Worm (Caenorhabditis elegans): ENCODE results near the gene slc-25A21.
"Not testable (repeated sequence)": the region's sequence is repeated elsewhere in the genome, so short reads cannot be mapped to it uniquely, and the experiment has no call there.

DNA sequence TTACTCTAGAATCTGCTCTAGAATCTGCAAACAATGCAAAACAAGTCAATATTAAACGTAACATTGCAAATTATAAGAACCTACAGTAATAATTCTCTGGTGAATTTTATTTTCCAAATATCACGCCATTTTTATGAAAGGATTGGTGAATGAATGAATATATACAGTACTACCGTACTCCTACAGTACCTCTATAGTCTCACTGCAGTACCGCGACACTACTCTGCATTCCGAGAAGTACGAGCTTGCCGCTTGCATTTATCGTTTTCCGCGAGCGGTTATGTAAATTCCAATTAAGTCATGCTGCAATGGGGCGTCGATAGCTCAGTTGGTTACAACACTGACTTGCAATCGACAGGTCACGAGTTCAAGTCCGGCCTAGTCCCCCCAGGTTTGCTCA is 22.6 kb downstream of the slc-25A21 start, which contains the start of gene F23A7.4:
- not testable (repeated sequence) for TF ChIP-seq elt-2 (tag; optimal IDR thresholded peaks at IDR 0.05); unc-130 (tag; optimal IDR thresholded peaks at IDR 0.05); ama-1 (optimal IDR thresholded peaks at IDR 0.05); lin-35 (GFP tag; optimal IDR thresholded peaks at IDR 0.05); mef-2 (tag; optimal IDR thresholded peaks at IDR 0.05); nhr-84 (tag; optimal IDR thresholded peaks at IDR 0.05); lin-13 (GFP tag; optimal IDR thresholded peaks at IDR 0.05); grh-1 (GFP tag; IDR thresholded peaks at IDR 0.05); egl-13 (tag; optimal IDR thresholded peaks at IDR 0.05); nhr-28 (tag; optimal IDR thresholded peaks at IDR 0.05); jun-1 (tag; optimal IDR thresholded peaks at IDR 0.05); pag-3 (tag; optimal IDR thresholded peaks at IDR 0.05; ENCODE audit: borderline replicate concordance, insufficient read depth)
